Worm (Caenorhabditis elegans) whole organism, L3 larva: ENCODE data around the gene lam-1.

Experiments used
- R02D3.7 ChIP-seq: fragments of 150-350 bp; optimal IDR thresholded peaks from 2 replicates; lab custom pipeline; 2014; ENCODE audit warnings: missing biosample characterization, missing genetic modification characterization
- ZK546.5 ChIP-seq: sonication (generic microtip); optimal IDR thresholded peaks from 2 replicates; lab custom pipeline; 2017; ENCODE audit warnings: missing biosample characterization, missing genetic modification characterization
- aly-2 ChIP-seq: fragments of 150-350 bp; optimal IDR thresholded peaks from 2 replicates; lab custom pipeline; 2014; ENCODE audit warnings: missing biosample characterization, missing genetic modification characterization
- ama-1 ChIP-seq: fragments of 150-350 bp; optimal IDR thresholded peaks from 2 replicates; lab custom pipeline; 2018
- ceh-28 ChIP-seq: fragments of 150-350 bp; optimal IDR thresholded peaks from 2 replicates; lab custom pipeline; 2014; ENCODE audit warnings: missing biosample characterization, missing genetic modification reagents, missing genetic modification characterization
- ceh-9 ChIP-seq: sonication (generic microtip); optimal IDR thresholded peaks from 2 replicates; lab custom pipeline; 2018; ENCODE audit warnings: missing biosample characterization, missing genetic modification characterization
- daf-12 ChIP-seq: fragments of 150-350 bp; optimal IDR thresholded peaks from 2 replicates; lab custom pipeline; 2014; ENCODE audit warnings: missing biosample characterization, missing genetic modification reagents, missing genetic modification characterization
- egl-5 ChIP-seq: fragments of 150-350 bp; optimal IDR thresholded peaks from 2 replicates; lab custom pipeline; 2017; ENCODE audit warnings: missing biosample characterization, missing genetic modification reagents, missing genetic modification characterization, inconsistent platforms
- elt-1 ChIP-seq: fragments of 150-350 bp; optimal IDR thresholded peaks from 2 replicates; lab custom pipeline; 2014; ENCODE audit warnings: missing biosample characterization, missing genetic modification characterization
- elt-2 ChIP-seq: sonication (generic microtip); optimal IDR thresholded peaks from 2 replicates; lab custom pipeline; 2016; ENCODE audit warnings: missing genetic modification reagents, mild to moderate bottlenecking, missing genetic modification characterization, missing compliant biosample characterization
- elt-3 ChIP-seq, 3 experiments: fragments of 150-350 bp in 1 of 3; sonication (generic microtip) in 2 of 3; optimal IDR thresholded peaks; 2 replicates in 2 of 3; 4 replicates in 1 of 3; lab custom pipeline; 2014 to 2017; ENCODE audit warnings: missing biosample characterization in 3 of 3, missing genetic modification characterization in 3 of 3
- fkh-10 ChIP-seq: sonication (generic microtip); optimal IDR thresholded peaks from 2 replicates; lab custom pipeline; 2017; ENCODE audit warnings: missing biosample characterization, missing genetic modification reagents, missing genetic modification characterization
- fkh-2 ChIP-seq: fragments of 150-350 bp; optimal IDR thresholded peaks from 2 replicates; lab custom pipeline; 2014; ENCODE audit warnings: missing biosample characterization, missing genetic modification reagents, missing genetic modification characterization
- hmg-11 ChIP-seq: sonication (generic microtip); optimal IDR thresholded peaks from 2 replicates; lab custom pipeline; 2016; ENCODE audit warnings: missing genetic modification characterization, missing compliant biosample characterization
- jun-1 ChIP-seq: fragments of 150-350 bp; optimal IDR thresholded peaks from 2 replicates; lab custom pipeline; 2014; ENCODE audit warnings: missing biosample characterization, missing genetic modification reagents, missing genetic modification characterization
- lin-15B ChIP-seq: fragments of 150-350 bp; optimal IDR thresholded peaks from 2 replicates; lab custom pipeline; 2014; ENCODE audit warnings: missing biosample characterization, missing genetic modification characterization
- lin-39 ChIP-seq: fragments of 150-350 bp; optimal IDR thresholded peaks from 2 replicates; lab custom pipeline; 2018; ENCODE audit warnings: missing biosample characterization, missing genetic modification reagents, missing genetic modification characterization
- lsy-12 ChIP-seq: sonication (generic microtip); optimal IDR thresholded peaks from 2 replicates; lab custom pipeline; 2016; ENCODE audit warnings: mild to moderate bottlenecking, missing genetic modification characterization, missing compliant biosample characterization
- mml-1 ChIP-seq: fragments of 150-350 bp; sonication (generic microtip); optimal IDR thresholded peaks from 3 replicates; lab custom pipeline; 2014; ENCODE audit warnings: missing biosample characterization, missing genetic modification characterization
- nfya-1 ChIP-seq: sonication (generic microtip); optimal IDR thresholded peaks from 2 replicates; lab custom pipeline; 2017; ENCODE audit warnings: missing genetic modification characterization, mild to moderate bottlenecking, missing compliant biosample characterization, antibody characterized with exemption, moderate library complexity; ENCODE audit not compliant: insufficient read depth
- nhr-11 ChIP-seq: fragments of 150-350 bp; optimal IDR thresholded peaks from 2 replicates; lab custom pipeline; 2014; ENCODE audit warnings: missing biosample characterization, missing genetic modification characterization
- nhr-23 ChIP-seq: fragments of 150-350 bp; optimal IDR thresholded peaks from 2 replicates; lab custom pipeline; 2014; ENCODE audit warnings: missing biosample characterization, missing genetic modification reagents, missing genetic modification characterization
- nhr-25 ChIP-seq: sonication (generic microtip); optimal IDR thresholded peaks from 2 replicates; lab custom pipeline; 2017; ENCODE audit warnings: missing biosample characterization, missing genetic modification characterization
- nhr-43 ChIP-seq: sonication (generic microtip); optimal IDR thresholded peaks from 2 replicates; lab custom pipeline; 2016; ENCODE audit warnings: mild to moderate bottlenecking, missing genetic modification characterization, missing compliant biosample characterization; ENCODE audit not compliant: poor library complexity, severe bottlenecking
- nhr-77 ChIP-seq: fragments of 150-350 bp; optimal IDR thresholded peaks from 2 replicates; lab custom pipeline; 2014; ENCODE audit warnings: missing biosample characterization, missing genetic modification characterization
- pha-4 ChIP-seq: fragments of 150-350 bp; optimal IDR thresholded peaks from 2 replicates; lab custom pipeline; 2014; ENCODE audit warnings: missing biosample characterization, missing genetic modification reagents, missing genetic modification characterization
- pqm-1 ChIP-seq: fragments of 150-350 bp; optimal IDR thresholded peaks from 2 replicates; lab custom pipeline; 2017; ENCODE audit warnings: missing biosample characterization, missing genetic modification characterization, inconsistent platforms
- skn-1 ChIP-seq: fragments of 150-350 bp; optimal IDR thresholded peaks from 2 replicates; lab custom pipeline; 2014; ENCODE audit warnings: missing biosample characterization, missing genetic modification characterization
- snpc-4 ChIP-seq: fragments of 150-350 bp; optimal IDR thresholded peaks from 2 replicates; lab custom pipeline; 2014; ENCODE audit warnings: missing biosample characterization, missing genetic modification characterization
- tbx-2 ChIP-seq: sonication (generic microtip); optimal IDR thresholded peaks from 2 replicates; lab custom pipeline; 2016; ENCODE audit warnings: mild to moderate bottlenecking, missing genetic modification characterization, missing compliant biosample characterization
- unc-39 ChIP-seq: sonication (generic microtip); optimal IDR thresholded peaks from 4 replicates; lab custom pipeline; 2017; ENCODE audit warnings: missing biosample characterization, missing genetic modification characterization
- unc-62 ChIP-seq: fragments of 150-350 bp; sonication (generic microtip); optimal IDR thresholded peaks from 4 replicates; lab custom pipeline; 2014; ENCODE audit warnings: missing biosample characterization, missing genetic modification reagents, missing genetic modification characterization
- ztf-11 ChIP-seq: fragments of 150-350 bp; optimal IDR thresholded peaks from 2 replicates; lab custom pipeline; 2014; ENCODE audit warnings: missing biosample characterization, missing genetic modification characterization
- ztf-4 ChIP-seq: fragments of 150-350 bp; optimal IDR thresholded peaks from 2 replicates; lab custom pipeline; 2014; ENCODE audit warnings: missing biosample characterization, missing genetic modification characterization

The lam-1 gene

DNA sequence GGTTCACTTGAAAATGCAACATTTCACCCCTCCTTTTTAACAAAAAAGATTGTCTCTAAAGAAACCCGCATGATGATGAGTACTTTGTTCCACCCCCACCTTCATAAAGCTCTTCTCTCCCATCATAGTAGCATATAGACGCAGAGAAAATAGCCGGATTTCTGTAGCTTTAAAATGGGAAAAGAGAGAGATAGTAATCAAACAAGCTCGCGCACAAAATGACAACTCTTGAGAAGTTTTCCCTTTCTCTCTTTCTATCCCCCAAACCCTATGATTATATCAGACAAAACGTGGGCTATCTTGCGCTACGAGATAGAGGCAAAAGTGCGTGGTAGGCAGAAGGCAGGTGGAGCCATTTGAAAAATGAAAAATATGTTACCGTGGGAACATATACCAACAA, 29.4 kb downstream of the lam-1 start:
- TF ChIP-seq skn-1 (no peak), ZK546.5 (tag; lab: Kevin White, UChicago) (no peak), daf-12 (no peak), pha-4 (tag; lab: Kevin White, UChicago) (peak; percentile 60)
- TF ChIP-seq, all 47 proteins: peak for 1

DNA sequence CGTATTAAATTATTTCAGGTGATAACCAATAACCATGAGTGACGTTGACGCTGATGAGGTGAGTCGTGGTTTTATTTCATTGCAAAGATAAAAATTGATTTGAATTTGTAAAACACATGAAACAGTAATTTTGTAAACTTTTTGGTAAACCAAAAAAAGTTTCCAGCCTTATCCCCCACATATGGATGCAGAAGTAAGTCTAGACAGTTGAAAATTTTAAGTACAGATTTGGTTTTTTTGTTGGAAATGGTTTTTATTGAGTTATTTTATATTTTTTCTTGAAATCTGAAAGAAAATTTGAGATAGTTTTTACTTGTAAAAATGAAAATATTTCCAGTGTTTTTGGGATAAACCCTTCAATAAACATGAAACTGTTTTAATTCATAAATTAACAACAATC, 31.4 kb downstream of the lam-1 start, which contains the start of gene tni-4:
Gene tni-4, plus strand, starts transcription at position 19 of the 400 bp plus-strand sequence.
- TF ChIP-seq nhr-43 = no peak
- TF ChIP-seq ztf-4 (tag; lab: Kevin White, UChicago) = no peak

DNA sequence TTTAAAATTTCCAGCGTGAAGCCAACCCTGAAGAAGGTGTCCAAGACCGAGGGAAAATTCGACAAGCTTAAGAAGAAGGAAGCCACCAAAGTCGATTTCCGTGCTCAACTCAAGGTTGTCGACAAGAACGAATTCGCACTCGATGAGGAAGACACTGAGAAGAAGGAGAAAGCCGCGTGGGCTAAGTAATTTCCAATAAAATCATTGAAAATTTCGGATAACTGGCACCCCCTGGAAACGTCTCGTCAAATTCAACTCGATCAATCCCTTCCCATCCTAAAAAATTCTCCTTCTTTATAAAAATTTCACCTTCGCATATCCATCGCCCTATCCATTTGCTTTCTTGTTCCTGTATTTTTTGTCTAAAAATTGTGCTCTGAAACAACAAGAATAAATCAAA, 33.6 kb downstream of the lam-1 start:
- no peak for TF ChIP-seq nhr-77 (tag; lab: Kevin White, UChicago)
- no peak for TF ChIP-seq jun-1 (tag; lab: Kevin White, UChicago)
- TF ChIP-seq unc-62 (GFP tag; lab: Kevin White, UChicago) = no peak
- no peak for TF ChIP-seq elt-3 (tag; optimal IDR thresholded peaks at IDR 0.05; lab: Kevin White, UChicago)
- no peak for TF ChIP-seq ama-1 (lab: Kevin White, UChicago)
- TF ChIP-seq ztf-4 (tag; lab: Kevin White, UChicago) = no peak
- no peak for TF ChIP-seq unc-39
- TF ChIP-seq lin-15B = no peak

DNA sequence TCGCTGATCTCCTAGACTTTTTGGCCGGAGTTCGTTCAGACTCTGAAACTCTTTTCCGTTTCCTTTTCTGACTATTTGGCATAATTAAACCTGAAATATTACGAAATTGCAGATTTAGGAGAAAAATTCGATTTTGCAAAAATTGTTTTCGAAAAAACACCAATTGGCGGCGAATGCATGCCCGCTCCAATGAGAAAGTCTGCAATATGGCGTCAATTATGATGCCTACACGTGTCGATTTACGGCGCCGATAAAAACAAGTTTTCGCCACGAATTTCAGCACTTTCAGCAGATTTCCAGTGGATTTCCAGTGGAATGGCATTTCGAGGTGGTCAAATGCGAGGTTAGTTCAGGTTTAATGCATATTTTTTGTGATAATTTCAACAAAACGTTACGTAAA, 36.3 kb downstream of the lam-1 start, which contains the start of the genes Y59E9AL.36 and nbet-1:
Gene Y59E9AL.36, minus strand, starts transcription at position 92 of the 400 bp plus-strand sequence.
Gene nbet-1, plus strand, starts transcription at position 112 of the 400 bp plus-strand sequence.
- TF ChIP-seq pqm-1 (tag; lab: Kevin White, UChicago) (peak; percentile 17), jun-1 (tag; lab: Kevin White, UChicago) (peak; percentile 51), R02D3.7 (tag; lab: Kevin White, UChicago) (peak; percentile 97), nfya-1 (tag; lab: Kevin White, UChicago) (peak; percentile 77), tbx-2 (tag; lab: Kevin White, UChicago) (no peak), fkh-2 (tag; lab: Kevin White, UChicago) (peak; percentile 58), nhr-11 (peak; percentile 69), elt-1 (tag; lab: Kevin White, UChicago) (no peak), hmg-11 (tag; lab: Kevin White, UChicago) (peak; percentile 91), egl-5 (peak; percentile 94), nhr-23 (tag; lab: Kevin White, UChicago) (no peak), nhr-25 (tag; lab: Kevin White, UChicago) (peak; percentile 62), fkh-10 (GFP tag; lab: Kevin White, UChicago) (no peak), snpc-4 (tag; lab: Kevin White, UChicago) (peak; percentile 84), lsy-12 (tag; lab: Kevin White, UChicago) (peak; percentile 48), nhr-43 (peak; percentile 24), elt-2 (peak; percentile 46), nhr-77 (tag; lab: Kevin White, UChicago) (peak; percentile 63), aly-2 (no peak), ceh-28 (tag; lab: Kevin White, UChicago) (peak; percentile 65), lin-15B (peak; percentile 96), pha-4 (tag; lab: Kevin White, UChicago) (peak; percentile 86), mml-1 (tag; lab: Kevin White, UChicago) (no peak), lin-39 (peak; percentile 63), ztf-11 (tag; lab: Kevin White, UChicago) (no peak), ceh-9 (tag; lab: Kevin White, UChicago) (no peak)

DNA sequence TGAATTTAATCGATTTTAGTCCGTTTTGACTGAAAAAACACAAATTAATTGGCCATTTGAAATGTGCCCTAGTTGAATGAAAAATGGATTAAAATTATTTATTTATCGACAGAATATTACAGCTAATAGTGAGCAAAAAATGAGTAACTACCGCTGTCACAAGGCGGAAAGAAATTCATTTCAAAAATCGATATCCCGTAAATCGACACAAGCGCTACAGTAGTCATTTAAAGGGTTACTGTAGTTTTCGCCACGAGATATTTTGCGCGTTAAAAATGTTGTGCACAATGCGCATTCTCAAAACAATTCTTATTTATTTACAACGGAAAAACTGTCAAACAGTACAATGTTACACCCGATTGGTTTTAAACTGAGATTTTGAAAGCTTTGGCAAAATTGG, 37.5 kb downstream of the lam-1 start:
- TF ChIP-seq lin-39 (no peak), pha-4 (tag; lab: Kevin White, UChicago) (no peak), lin-15B (no peak), egl-5 (no peak), fkh-10 (GFP tag; lab: Kevin White, UChicago) (no peak), ama-1 (lab: Kevin White, UChicago) (no peak), snpc-4 (tag; lab: Kevin White, UChicago) (no peak), hmg-11 (tag; lab: Kevin White, UChicago) (no peak), ztf-4 (tag; lab: Kevin White, UChicago) (no peak), elt-1 (tag; lab: Kevin White, UChicago) (no peak)
